Worm (Caenorhabditis elegans) whole organism, mixed stage, embryonic: ENCODE data around the gene C50E3.7.

Source experiments
- blmp-1 ChIP-seq: fragments of 150-350 bp; optimal IDR thresholded peaks from 2 replicates; lab custom pipeline; 2014; ENCODE audit warnings: missing biosample characterization, missing genetic modification characterization
- elt-3 ChIP-seq: fragments of 150-350 bp; optimal IDR thresholded peaks from 2 replicates; lab custom pipeline; 2014; ENCODE audit warnings: missing biosample characterization, missing genetic modification characterization
- hlh-1 ChIP-seq: fragments of 150-350 bp; optimal IDR thresholded peaks from 2 replicates; lab custom pipeline; 2014; ENCODE audit warnings: missing biosample characterization, missing genetic modification reagents, missing genetic modification characterization
- lin-13 ChIP-seq: fragments of 150-350 bp; optimal IDR thresholded peaks from 2 replicates; lab custom pipeline; 2014; ENCODE audit warnings: missing biosample characterization, missing genetic modification characterization
- mab-5 ChIP-seq: fragments of 150-350 bp; optimal IDR thresholded peaks from 2 replicates; lab custom pipeline; 2014; ENCODE audit warnings: missing biosample characterization, missing genetic modification characterization
- nhr-12 ChIP-seq: fragments of 150-350 bp; optimal IDR thresholded peaks from 2 replicates; lab custom pipeline; 2014; ENCODE audit warnings: missing biosample characterization, missing genetic modification characterization
- nhr-28 ChIP-seq: fragments of 150-350 bp; optimal IDR thresholded peaks from 2 replicates; lab custom pipeline; 2014; ENCODE audit warnings: missing biosample characterization, missing genetic modification characterization
- nhr-76 ChIP-seq: sonication (generic microtip); optimal IDR thresholded peaks from 2 replicates; lab custom pipeline; 2017; ENCODE audit warnings: missing biosample characterization, missing genetic modification characterization
- tbx-8 ChIP-seq: fragments of 200-800 bp; sonication (Bioruptor generic); optimal IDR thresholded peaks from 2 replicates; lab custom pipeline; 2018; ENCODE audit warnings: mild to moderate bottlenecking, missing genetic modification characterization, moderate library complexity, missing compliant biosample characterization
- unc-62 ChIP-seq: fragments of 150-350 bp; optimal IDR thresholded peaks from 2 replicates; lab custom pipeline; 2014; ENCODE audit warnings: missing biosample characterization, missing genetic modification reagents, missing genetic modification characterization
- ztf-11 ChIP-seq: fragments of 150-350 bp; optimal IDR thresholded peaks from 2 replicates; lab custom pipeline; 2014; ENCODE audit warnings: missing biosample characterization, missing genetic modification characterization

- TF ChIP-seq nhr-76 (tag; lab: Kevin White, UChicago): no peak
- TF ChIP-seq tbx-8 (GFP tag; lab: Kevin White, UChicago): no peak
- TF ChIP-seq mab-5 (tag; lab: Kevin White, UChicago): no peak
- no peak for TF ChIP-seq blmp-1 (tag; lab: Kevin White, UChicago)
- TF ChIP-seq nhr-28 (tag; lab: Kevin White, UChicago): no peak
- TF ChIP-seq hlh-1 (tag; lab: Kevin White, UChicago): no peak
- TF ChIP-seq unc-62: no peak
- no peak for TF ChIP-seq nhr-12 (tag; lab: Kevin White, UChicago)
- TF ChIP-seq elt-3: no peak
- no peak for TF ChIP-seq lin-13 (tag; lab: Kevin White, UChicago)
- no peak for TF ChIP-seq ztf-11 (tag; lab: Kevin White, UChicago)
Observed at ce11 chrV:7624652-7625051, 26.5 kb upstream of the C50E3.7 start, which contains the start of gene grsp-4.
